Worm (Caenorhabditis elegans) whole organism, early embryonic: ENCODE data around the gene srh-275.

ENCODE experiments used
- ama-1 ChIP-seq: fragments of 150-350 bp; optimal IDR thresholded peaks from 2 replicates; lab custom pipeline; 2014
- ceh-13 ChIP-seq: fragments of 200-800 bp; sonication (Bioruptor generic); optimal IDR thresholded peaks from 2 replicates; lab custom pipeline; 2018; ENCODE audit warnings: mild to moderate bottlenecking, missing genetic modification characterization, missing compliant biosample characterization
- flt-1 ChIP-seq: fragments of 200-800 bp; sonication (Bioruptor generic); IDR thresholded peaks from 2 replicates; pipeline ENCODE4 v1.3.6; 2022; ENCODE audit warnings: missing genetic modification characterization, missing compliant biosample characterization

DNA sequence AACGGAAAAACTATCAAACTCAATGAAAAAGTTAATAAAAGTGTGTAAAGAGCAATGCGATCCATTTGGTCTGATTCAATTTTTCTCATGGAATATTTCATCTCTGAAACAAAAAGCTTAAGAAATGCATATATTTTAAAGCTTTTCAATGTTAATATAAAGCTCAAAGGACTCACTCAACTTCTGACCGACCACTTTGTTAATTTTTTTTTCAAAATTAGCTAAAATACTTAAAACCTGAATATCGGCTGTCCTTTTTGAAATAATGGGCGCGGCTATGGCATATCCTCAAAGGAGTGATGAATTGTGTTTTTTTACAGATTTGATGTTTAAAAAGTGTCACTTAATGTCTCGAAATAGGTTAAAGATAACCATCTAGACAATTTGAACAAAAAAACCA, 37.0 kb downstream of the srh-275 start, which contains the start of gene C02H6.1:
- TF ChIP-seq ceh-13 (GFP tag; lab: Kevin White, UChicago) (no peak), flt-1 (GFP tag; lab: Robert Waterston, UW) (no peak), ama-1 (lab: Kevin White, UChicago) (no peak)
